Worm (Caenorhabditis elegans): Measurements from ENCODE around the gene droe-4.

The droe-4 gene

DNA sequence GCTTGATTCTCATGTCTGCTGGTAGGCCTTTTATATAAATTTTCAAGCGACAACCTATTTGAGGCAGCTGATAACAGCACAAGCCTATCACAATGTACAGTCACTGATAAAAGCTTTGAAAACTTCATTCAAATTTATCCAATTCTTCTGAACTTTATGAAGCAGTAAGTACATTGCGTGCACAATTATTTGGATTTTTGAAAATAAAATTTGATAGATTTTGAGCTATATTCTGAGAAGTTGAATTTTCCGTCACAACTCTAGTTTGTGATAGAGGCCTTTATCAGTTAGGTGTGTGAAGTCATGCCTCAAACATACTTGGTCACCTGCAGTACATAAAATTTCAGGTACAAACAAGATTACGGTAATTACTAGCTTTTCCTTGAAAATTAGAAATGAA is 26.2 kb downstream of the droe-4 start, which contains the start of the genes mtl-2 and T08G5.1:
mtl-2 (minus strand) TSS at position 34 of the 400 bp plus-strand sequence.
T08G5.1 (plus strand) TSS at position 127 of the 400 bp plus-strand sequence.
- no peak for TF ChIP-seq ham-2 (GFP tag; optimal IDR thresholded peaks at IDR 0.05)
- TF ChIP-seq unc-62 (GFP tag; optimal IDR thresholded peaks at IDR 0.05): no peak
- no peak for TF ChIP-seq flh-1 (GFP tag; optimal IDR thresholded peaks at IDR 0.05)
- no peak for TF ChIP-seq pha-4 (tag; optimal IDR thresholded peaks at IDR 0.05)
- TF ChIP-seq tbx-8 (GFP tag; optimal IDR thresholded peaks at IDR 0.05): no peak
- TF ChIP-seq unc-39 (tag; optimal IDR thresholded peaks at IDR 0.05): no peak
- TF ChIP-seq bed-3 (GFP tag; optimal IDR thresholded peaks at IDR 0.05): no peak
- no peak for TF ChIP-seq mep-1 (tag; optimal IDR thresholded peaks at IDR 0.05)
- TF ChIP-seq nhr-12 (tag; optimal IDR thresholded peaks at IDR 0.05): no peak
- TF ChIP-seq ceh-83 (GFP tag; optimal IDR thresholded peaks at IDR 0.05): no peak
- TF ChIP-seq drap-1 (GFP tag; optimal IDR thresholded peaks at IDR 0.05): no peak
- no peak for TF ChIP-seq nhr-76 (tag; optimal IDR thresholded peaks at IDR 0.05)
- TF ChIP-seq elt-3 (tag; optimal IDR thresholded peaks at IDR 0.05): no peak
- TF ChIP-seq mab-5 (tag; optimal IDR thresholded peaks at IDR 0.05): no peak
- no peak for TF ChIP-seq unc-120 (tag; optimal IDR thresholded peaks at IDR 0.05; ENCODE audit: poor library complexity, severe bottlenecking)

- TF ChIP-seq snpc-4 (tag; optimal IDR thresholded peaks at IDR 0.05): no peak
- no peak for TF ChIP-seq sptf-1 (tag; optimal IDR thresholded peaks at IDR 0.05)
- no peak for TF ChIP-seq blmp-1 (tag; optimal IDR thresholded peaks at IDR 0.05)
- no peak for TF ChIP-seq nhr-237 (tag; optimal IDR thresholded peaks at IDR 0.05)
- no peak for TF ChIP-seq ceh-43 (GFP tag; optimal IDR thresholded peaks at IDR 0.05)
- TF ChIP-seq unc-120 (tag; optimal IDR thresholded peaks at IDR 0.05; ENCODE audit: poor library complexity, severe bottlenecking): no peak
- TF ChIP-seq ceh-83 (GFP tag; optimal IDR thresholded peaks at IDR 0.05): no peak
- TF ChIP-seq nhr-76 (tag; optimal IDR thresholded peaks at IDR 0.05): no peak
- no peak for TF ChIP-seq elt-3 (tag; optimal IDR thresholded peaks at IDR 0.05)
- no peak for TF ChIP-seq mep-1 (tag; optimal IDR thresholded peaks at IDR 0.05)
- no peak for TF ChIP-seq drap-1 (GFP tag; optimal IDR thresholded peaks at IDR 0.05)
- no peak for TF ChIP-seq nhr-2 (tag; optimal IDR thresholded peaks at IDR 0.05)
- TF ChIP-seq mls-2 (tag; optimal IDR thresholded peaks at IDR 0.05): no peak
- TF ChIP-seq nhr-12 (tag; optimal IDR thresholded peaks at IDR 0.05): no peak
- TF ChIP-seq bed-3 (GFP tag; optimal IDR thresholded peaks at IDR 0.05): no peak
Measured at ce11 chrV:14023074-14023473, 30.6 kb downstream of the droe-4 start, which contains the start of gene T08G5.15. Gene T08G5.15 (minus strand): TSS chrV:14023174.

ce11 chrV:14026194-14026593 is 33.7 kb downstream of the droe-4 start, which contains the start of gene T08G5.2:
Gene T08G5.2 (minus strand): TSS chrV:14026294.
- TF ChIP-seq nhr-2 (tag; optimal IDR thresholded peaks at IDR 0.05): no peak
- TF ChIP-seq sem-2 (GFP tag; optimal IDR thresholded peaks at IDR 0.05): no peak
- no peak for TF ChIP-seq mep-1 (tag; optimal IDR thresholded peaks at IDR 0.05)
- TF ChIP-seq nhr-12 (tag; optimal IDR thresholded peaks at IDR 0.05): no peak
- TF ChIP-seq mab-5 (tag; optimal IDR thresholded peaks at IDR 0.05): no peak
- TF ChIP-seq nhr-76 (tag; optimal IDR thresholded peaks at IDR 0.05): no peak
- no peak for TF ChIP-seq snpc-4 (tag; optimal IDR thresholded peaks at IDR 0.05)
- TF ChIP-seq ztf-11 (tag; optimal IDR thresholded peaks at IDR 0.05): no peak
- no peak for TF ChIP-seq lin-13 (tag; optimal IDR thresholded peaks at IDR 0.05)
- no peak for TF ChIP-seq unc-62 (GFP tag; optimal IDR thresholded peaks at IDR 0.05)
- TF ChIP-seq unc-120 (tag; optimal IDR thresholded peaks at IDR 0.05; ENCODE audit: poor library complexity, severe bottlenecking): no peak
- no peak for TF ChIP-seq sptf-1 (tag; optimal IDR thresholded peaks at IDR 0.05)
- no peak for TF ChIP-seq lsy-2 (tag; optimal IDR thresholded peaks at IDR 0.05)
- no peak for TF ChIP-seq unc-39 (tag; optimal IDR thresholded peaks at IDR 0.05)
- TF ChIP-seq mls-2 (tag; optimal IDR thresholded peaks at IDR 0.05): no peak
- no peak for TF ChIP-seq blmp-1 (tag; optimal IDR thresholded peaks at IDR 0.05)

DNA sequence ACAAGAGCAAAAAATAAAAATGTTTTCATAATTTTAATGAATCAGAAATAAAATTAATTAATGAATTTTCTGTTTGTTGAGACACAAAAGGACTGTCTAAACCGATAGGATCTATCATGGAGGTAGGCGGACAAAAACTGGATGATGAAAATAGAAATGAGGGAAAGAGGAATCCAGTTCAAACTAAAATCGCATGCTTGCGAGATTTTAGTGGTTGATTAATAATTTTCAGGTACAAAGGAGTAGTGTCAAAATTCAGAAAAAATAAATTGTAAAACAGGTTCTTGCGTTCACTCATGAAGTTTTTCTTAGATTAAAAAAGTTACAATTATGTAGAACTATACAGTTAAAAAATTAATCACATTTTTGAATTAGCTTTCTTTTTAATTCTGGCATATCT is 34.9 kb downstream of the droe-4 start, which contains the start of gene T08G5.3:
T08G5.3 (minus strand) TSS at position 101 of the 400 bp plus-strand sequence.
- TF ChIP-seq elt-3 (tag; optimal IDR thresholded peaks at IDR 0.05) (no peak), ztf-11 (tag; optimal IDR thresholded peaks at IDR 0.05) (no peak), unc-120 (tag; optimal IDR thresholded peaks at IDR 0.05; ENCODE audit: poor library complexity, severe bottlenecking) (no peak), hlh-1 (tag; optimal IDR thresholded peaks at IDR 0.05) (no peak), M03D4.4 (tag; optimal IDR thresholded peaks at IDR 0.05) (no peak), nhr-28 (tag; optimal IDR thresholded peaks at IDR 0.05) (no peak)

ce11 chrV:14028256-14028743 is 35.8 kb downstream of the droe-4 start:
- TF ChIP-seq cnd-1 (tag; optimal IDR thresholded peaks at IDR 0.05) (peak; percentile 14), hlh-1 (tag; optimal IDR thresholded peaks at IDR 0.05) (no peak)

Data from whole organism, mixed stage, embryonic.